Worm (Caenorhabditis elegans): ENCODE results near the gene Y70C5C.1.
A peak's percentile ranks its signal among the peaks of the same experiment; 100 is the strongest.

Y70C5C.1 gene

ce11 chrV:16744783-16745182, 44.8 kb downstream of the Y70C5C.1 start:
- TF ChIP-seq cebp-1 (GFP tag; IDR thresholded peaks at IDR 0.05) (no peak), cebp-1 (tag; optimal IDR thresholded peaks at IDR 0.05) (no peak), nfya-1 (tag; optimal IDR thresholded peaks at IDR 0.05; ENCODE audit: borderline replicate concordance, insufficient read depth) (no peak), nfya-2 (GFP tag; IDR thresholded peaks at IDR 0.05) (no peak), ztf-25 (GFP tag; IDR thresholded peaks at IDR 0.05) (0 out of 2 replicates have a peak, but pooled peaks have one; percentile 11), hmg-20 (GFP tag; IDR thresholded peaks at IDR 0.05) (no peak), hsf-1 (GFP tag; IDR thresholded peaks at IDR 0.05) (peak; percentile 72), F55B11.4 (tag; optimal IDR thresholded peaks at IDR 0.05; ENCODE audit: borderline replicate concordance, insufficient read depth) (no peak), die-1 (tag; optimal IDR thresholded peaks at IDR 0.05) (peak; percentile 48), T07F8.4 (tag; optimal IDR thresholded peaks at IDR 0.05) (no peak), unc-62 (GFP tag; optimal IDR thresholded peaks at IDR 0.05) (no peak), fkh-3 (tag; optimal IDR thresholded peaks at IDR 0.05) (no peak), somi-1 (GFP tag; optimal IDR thresholded peaks at IDR 0.05) (no peak), lin-35 (GFP tag; optimal IDR thresholded peaks at IDR 0.05) (no peak), mes-4 (tag; optimal IDR thresholded peaks at IDR 0.05) (no peak), xnd-1 (tag; optimal IDR thresholded peaks at IDR 0.05) (peak; percentile 61), efl-1 (GFP tag; optimal IDR thresholded peaks at IDR 0.05) (no peak), aptf-2 (GFP tag; conservative IDR thresholded peaks at IDR 0.05) (no peak), Y53F4B.3 (GFP tag; IDR thresholded peaks at IDR 0.05) (no peak), B0035.1 (tag; optimal IDR thresholded peaks at IDR 0.05) (no peak), atf-7 (tag; optimal IDR thresholded peaks at IDR 0.05) (no peak), mcd-1 (GFP tag; IDR thresholded peaks at IDR 0.05) (peak; percentile 34; the same call in 1 of the 2 replicates), lsl-1 (GFP tag; optimal IDR thresholded peaks at IDR 0.05) (peak; percentile 3), athp-1 (tag; optimal IDR thresholded peaks at IDR 0.05) (no peak), tbx-9 (tag; optimal IDR thresholded peaks at IDR 0.05; ENCODE audit: borderline replicate concordance) (no peak), K12H6.12 (tag; optimal IDR thresholded peaks at IDR 0.05) (no peak), C17E4.6 (GFP tag; IDR thresholded peaks at IDR 0.05) (peak; percentile 63; the same call in 1 of the 2 replicates), Y67H2A.10 (GFP tag; conservative IDR thresholded peaks at IDR 0.05) (no peak), bed-1 (GFP tag; IDR thresholded peaks at IDR 0.05) (no peak), snpc-3.4 (tag; optimal IDR thresholded peaks at IDR 0.05) (no peak), mel-28 (tag; optimal IDR thresholded peaks at IDR 0.05; ENCODE audit: borderline replicate concordance) (no peak), ccch-3 (GFP tag; optimal IDR thresholded peaks at IDR 0.05) (no peak), lin-26 (GFP tag; IDR thresholded peaks at IDR 0.05) (peak; percentile 66), Y79H2A.3 (GFP tag; conservative IDR thresholded peaks at IDR 0.05) (peak; percentile 95), F39B2.1 (GFP tag; IDR thresholded peaks at IDR 0.05) (no peak), dox-1 (GFP tag; IDR thresholded peaks at IDR 0.05) (no peak), C06A6.2 (GFP tag; conservative IDR thresholded peaks at IDR 0.05) (no peak), rpc-1 (optimal IDR thresholded peaks at IDR 0.05) (no peak), rpc-1 (tag; optimal IDR thresholded peaks at IDR 0.05) (no peak), lag-1 (GFP tag; IDR thresholded peaks at IDR 0.05) (no peak), Y56A3A.18 (GFP tag; IDR thresholded peaks at IDR 0.05) (0 out of 2 replicates have a peak, but pooled peaks have one; percentile 53), F10E7.11 (tag; optimal IDR thresholded peaks at IDR 0.05) (peak; percentile 3), lsy-27 (tag; optimal IDR thresholded peaks at IDR 0.05; ENCODE audit: borderline replicate concordance, insufficient read depth) (no peak), nhr-80 (tag; optimal IDR thresholded peaks at IDR 0.05) (no peak), sea-2 (GFP tag; IDR thresholded peaks at IDR 0.05) (no peak), madf-10 (tag; optimal IDR thresholded peaks at IDR 0.05) (no peak), let-526 (GFP tag; IDR thresholded peaks at IDR 0.05) (no peak), gei-17 (GFP tag; optimal IDR thresholded peaks at IDR 0.05) (no peak), Y53G8AR.9 (GFP tag; conservative IDR thresholded peaks at IDR 0.05) (peak; percentile 87), ztf-18 (tag; optimal IDR thresholded peaks at IDR 0.05) (no peak)

Data from whole organism, young adult.